Fruit fly (Drosophila melanogaster): Measurements from ENCODE around the gene AdamTS-A.

DNA sequence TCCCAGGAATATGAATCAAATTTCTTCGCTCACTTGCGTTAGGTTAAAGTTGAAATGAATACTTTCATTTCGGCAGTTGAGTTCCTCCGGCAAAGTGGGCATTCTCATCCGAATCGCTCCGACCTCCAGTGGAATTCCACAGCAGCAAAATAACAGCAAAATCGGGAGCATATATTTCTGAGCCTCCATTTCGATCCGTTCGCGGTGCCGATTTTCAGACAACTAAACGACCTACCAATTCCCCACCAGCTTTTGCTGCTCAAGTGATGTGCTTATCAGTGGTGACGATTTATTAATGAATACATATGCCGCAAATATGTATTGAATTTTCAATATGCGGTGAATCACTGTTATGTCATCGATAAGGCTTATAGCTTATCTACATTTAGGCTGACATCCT is 32.6 kb upstream of the AdamTS-A start, which contains the start of gene CG44014:
- no peak for TF ChIP-seq Pif1B (GFP tag; optimal IDR thresholded peaks at IDR 0.05)
- no peak for TF ChIP-seq CG10348 (GFP tag; IDR thresholded peaks at IDR 0.05)
- no peak for TF ChIP-seq CG12605 (GFP tag; IDR thresholded peaks at IDR 0.05)
- no peak for TF ChIP-seq Pif1A (GFP tag; optimal IDR thresholded peaks at IDR 0.05)
- no peak for TF ChIP-seq Snoo (tag; optimal IDR thresholded peaks at IDR 0.05)
- no peak for TF ChIP-seq CG17806 (tag; optimal IDR thresholded peaks at IDR 0.05)
- no peak for TF ChIP-seq fd96Ca (GFP tag; IDR thresholded peaks at IDR 0.05)
